Fruit fly (Drosophila melanogaster): ENCODE measurements around the gene Ttc1.
A peak's percentile ranks its signal among the peaks of the same experiment; 100 is the strongest.

The Ttc1 gene

DNA sequence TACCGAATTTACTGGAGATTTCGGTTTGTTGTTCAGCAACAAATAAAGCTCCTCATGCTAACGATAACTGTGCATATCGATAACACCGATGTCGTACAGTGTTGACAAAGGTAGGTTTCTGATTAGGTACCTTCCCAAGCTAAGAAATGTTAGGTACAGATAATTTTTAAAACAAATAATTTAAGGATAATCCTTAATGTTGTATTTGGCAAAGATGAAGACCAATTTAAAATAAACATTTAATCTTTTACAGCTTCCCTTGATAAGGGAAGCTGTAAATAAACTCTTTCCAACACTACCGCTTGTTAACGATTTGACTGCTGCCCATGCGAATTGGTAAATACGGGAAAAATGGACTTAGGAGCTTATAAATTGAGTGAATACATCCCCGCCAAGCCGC is at the start of gene Ttc1, which contains the start of gene CG14882 (continued):
- TF ChIP-seq Doc2 (GFP tag; IDR thresholded peaks at IDR 0.05) (peak; percentile 25; the same call in 1 of the 2 replicates), croc (GFP tag; conservative IDR thresholded peaks at IDR 0.05) (peak; percentile 66), CrebB (tag; optimal IDR thresholded peaks at IDR 0.05) (peak; percentile 44), lab (GFP tag; optimal IDR thresholded peaks at IDR 0.05) (no peak), CG2120 (GFP tag; optimal IDR thresholded peaks at IDR 0.05) (peak; percentile 95), Ets65A (GFP tag) (peak; percentile 94), lbe (GFP tag; optimal IDR thresholded peaks at IDR 0.05) (peak; percentile 73), lov (optimal IDR thresholded peaks at IDR 0.05) (no peak), lov (GFP tag; IDR thresholded peaks at IDR 0.05) (no peak), da (GFP tag; optimal IDR thresholded peaks at IDR 0.05) (peak; percentile 48), ewg (GFP tag; optimal IDR thresholded peaks at IDR 0.05) (peak; percentile 58), CG14667 (GFP tag; IDR thresholded peaks at IDR 0.05) (no peak; the same call in 1 of the 2 replicates), CG12299 (tag; optimal IDR thresholded peaks at IDR 0.05) (peak; percentile 84), tll (GFP tag; optimal IDR thresholded peaks at IDR 0.05) (peak in 1 of 2 experiments; percentile 36), CG9817 (tag; optimal IDR thresholded peaks at IDR 0.05) (peak; percentile 80), CG13296 (GFP tag; optimal IDR thresholded peaks at IDR 0.05) (peak; percentile 83), prd (optimal IDR thresholded peaks at IDR 0.05) (no peak), prd (GFP tag; IDR thresholded peaks at IDR 0.05) (peak; percentile 84), CG3407 (GFP tag; optimal IDR thresholded peaks at IDR 0.05) (peak; percentile 65), zfh1 (GFP tag; IDR thresholded peaks at IDR 0.05) (peak; percentile 91), pfk (GFP tag; optimal IDR thresholded peaks at IDR 0.05) (no peak), CG11723 (GFP tag; optimal IDR thresholded peaks at IDR 0.05) (no peak), hkb (optimal IDR thresholded peaks at IDR 0.05) (no peak), hkb (GFP tag; IDR thresholded peaks at IDR 0.05) (peak; percentile 92), luna (GFP tag; optimal IDR thresholded peaks at IDR 0.05) (peak; percentile 55), Jarid2 (GFP tag; optimal IDR thresholded peaks at IDR 0.05) (no peak), Hr78 (GFP tag; optimal IDR thresholded peaks at IDR 0.05) (no peak), CG11456 (GFP tag; IDR thresholded peaks at IDR 0.05) (peak; percentile 84), emc (GFP tag; optimal IDR thresholded peaks at IDR 0.05) (peak; percentile 63), Eip74EF (GFP tag; optimal IDR thresholded peaks at IDR 0.05) (no peak)

DNA sequence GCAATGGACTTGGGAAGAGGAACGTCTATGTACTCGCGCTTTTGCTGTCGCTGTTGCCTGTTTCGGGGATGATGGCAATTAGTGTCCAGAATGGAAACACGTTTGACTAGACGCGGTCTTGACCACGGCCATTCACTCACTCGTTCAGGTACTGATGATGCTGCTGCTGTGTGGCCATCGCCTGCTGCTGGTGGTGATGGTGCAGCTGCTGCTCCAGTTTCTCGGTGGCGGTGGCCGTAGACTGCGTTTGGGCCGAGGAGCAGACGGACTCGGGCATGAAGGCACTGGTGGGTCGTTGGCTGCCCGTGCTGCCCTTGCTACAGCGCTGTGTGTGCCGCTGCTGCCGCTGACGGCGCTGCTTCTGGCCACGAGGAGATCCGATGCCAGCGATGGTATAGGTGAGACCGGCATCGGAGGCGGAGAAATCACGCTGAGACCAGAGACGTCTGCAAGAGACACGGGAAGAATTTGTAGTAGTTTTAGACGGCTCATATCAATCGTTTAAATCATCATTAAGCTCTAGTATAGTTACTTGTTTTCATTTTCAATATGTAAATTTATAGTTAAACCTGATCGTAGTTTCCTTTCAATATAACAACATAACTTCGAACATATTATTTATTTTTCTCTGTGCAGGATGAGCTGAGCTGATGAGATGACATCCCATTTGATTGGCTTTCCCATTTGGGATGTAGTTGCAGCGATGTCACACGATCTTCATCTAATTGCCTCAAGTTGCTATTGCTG is 42.9 kb upstream of the Ttc1 start:
- TF ChIP-seq Med (GFP tag) (peak; percentile 59), CG13287 (GFP tag; IDR thresholded peaks at IDR 0.05; ENCODE audit: partially characterized antibody) (no peak), CG1529 (GFP tag; optimal IDR thresholded peaks at IDR 0.05) (no peak), Sin3A (optimal IDR thresholded peaks at IDR 0.05) (no peak), CG8478 (optimal IDR thresholded peaks at IDR 0.05) (peak; percentile 66), Atf-2 (GFP tag; optimal IDR thresholded peaks at IDR 0.05) (no peak), cato (GFP tag; optimal IDR thresholded peaks at IDR 0.05; ENCODE audit: borderline replicate concordance) (no peak)

DNA sequence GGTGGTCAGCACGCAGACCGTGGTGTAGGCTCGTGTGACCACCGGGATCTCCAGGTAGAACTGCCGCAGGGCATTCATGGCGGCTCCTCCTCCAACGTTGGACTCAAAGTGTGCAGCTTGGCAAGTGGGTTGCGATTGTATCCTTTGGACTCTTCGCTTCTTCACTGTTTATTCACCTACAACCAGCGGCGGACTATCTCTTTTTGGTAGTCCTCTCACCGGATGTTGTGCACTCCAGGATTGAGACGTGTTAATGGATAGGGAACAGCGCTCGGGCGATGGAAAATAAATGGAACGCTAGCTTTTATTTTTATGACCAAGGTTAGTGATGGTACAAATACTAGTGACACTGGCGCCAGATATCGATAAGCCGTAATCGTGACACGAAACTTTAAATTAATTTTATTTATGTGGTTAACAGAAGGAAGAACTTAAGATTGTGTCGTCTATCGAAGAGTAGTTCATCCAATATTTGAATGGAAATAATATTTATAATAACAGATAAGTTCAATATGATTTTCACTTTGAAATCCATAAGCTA is 41.1 kb upstream of the Ttc1 start, which contains the start of gene Der-2:
Der-2 (minus strand) TSS at position 347 of the 541 bp plus-strand sequence.
- TF ChIP-seq lola (GFP tag; optimal IDR thresholded peaks at IDR 0.05) = no peak
- TF ChIP-seq CG9609 (GFP tag; optimal IDR thresholded peaks at IDR 0.05) = no peak
- TF ChIP-seq CG14667 (GFP tag; IDR thresholded peaks at IDR 0.05) = no peak
- peak; percentile 93 for TF ChIP-seq zen2 (GFP tag; IDR thresholded peaks at IDR 0.05; ENCODE audit: partially characterized antibody)
- no peak for TF ChIP-seq hth (optimal IDR thresholded peaks at IDR 0.05)
- TF ChIP-seq Atf-2 (GFP tag; optimal IDR thresholded peaks at IDR 0.05) = no peak
- TF ChIP-seq mld (GFP tag; IDR thresholded peaks at IDR 0.05; ENCODE audit: partially characterized antibody) = peak; percentile 87
- no peak for TF ChIP-seq ara (GFP tag; IDR thresholded peaks at IDR 0.05)
- TF ChIP-seq Rx (GFP tag; IDR thresholded peaks at IDR 0.05) = no peak
- no peak for TF ChIP-seq Camta (GFP tag; optimal IDR thresholded peaks at IDR 0.05)
- no peak for TF ChIP-seq CG4424 (GFP tag; optimal IDR thresholded peaks at IDR 0.05)
- TF ChIP-seq C15 (GFP tag; IDR thresholded peaks at IDR 0.05) = no peak
- no peak for TF ChIP-seq hkb (optimal IDR thresholded peaks at IDR 0.05)
- no peak for TF ChIP-seq hkb (GFP tag; IDR thresholded peaks at IDR 0.05)
- TF ChIP-seq z (GFP tag; IDR thresholded peaks at IDR 0.05) = no peak
- TF ChIP-seq Dp (GFP tag; optimal IDR thresholded peaks at IDR 0.05) = peak; percentile 81

Measured in whole organism, embryonic.